Fruit fly (Drosophila melanogaster): ENCODE data around the gene Tektin-A.
A peak's percentile ranks its signal among the peaks of the same experiment; 100 is the strongest.

DNA sequence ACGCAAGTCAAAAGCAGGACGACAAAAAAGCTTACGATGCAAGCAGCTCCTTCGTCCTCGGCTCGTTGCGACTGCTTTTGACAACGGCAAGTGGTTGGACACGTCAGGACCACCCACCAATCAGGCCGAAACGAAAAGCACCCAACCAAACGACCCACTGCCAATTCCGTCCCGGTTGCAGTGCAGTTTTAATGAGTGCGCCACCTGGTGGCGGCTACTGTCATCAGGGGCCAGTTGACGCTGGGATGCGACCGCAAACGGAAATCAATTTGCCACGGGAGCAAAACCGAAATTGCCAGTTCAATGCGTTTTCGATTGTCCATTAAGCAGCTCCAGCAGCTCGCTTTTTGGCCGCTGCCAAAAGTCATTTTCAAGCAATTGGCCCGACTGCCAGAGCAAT, 49.8 kb downstream of the Tektin-A start:
- TF ChIP-seq CG8478 (optimal IDR thresholded peaks at IDR 0.05), result no peak
- TF ChIP-seq CTCF (optimal IDR thresholded peaks at IDR 0.05), result peak; percentile 81 to 86
